Worm (Caenorhabditis elegans) whole organism, mixed stage, embryonic: Measurements from ENCODE around the gene C05G5.2.
A peak's percentile ranks its signal among the peaks of the same experiment; 100 is the strongest.

Experiments
- M03D4.4 ChIP-seq: sonication (generic microtip); optimal IDR thresholded peaks from 2 replicates; lab custom pipeline; 2017; ENCODE audit warnings: mild to moderate bottlenecking, missing genetic modification characterization, missing compliant biosample characterization
- bed-3 ChIP-seq: fragments of 200-800 bp; sonication (Bioruptor generic); optimal IDR thresholded peaks from 3 replicates; lab custom pipeline; 2018; ENCODE audit warnings: mild to moderate bottlenecking, missing genetic modification characterization, moderate library complexity, missing compliant biosample characterization
- blmp-1 ChIP-seq: fragments of 150-350 bp; optimal IDR thresholded peaks from 2 replicates; lab custom pipeline; 2014; ENCODE audit warnings: missing biosample characterization, missing genetic modification characterization
- ceh-39 ChIP-seq: fragments of 150-350 bp; optimal IDR thresholded peaks from 2 replicates; lab custom pipeline; 2014; ENCODE audit warnings: missing biosample characterization, missing genetic modification characterization
- ceh-43 ChIP-seq: fragments of 200-800 bp; sonication (Bioruptor generic); optimal IDR thresholded peaks from 2 replicates; lab custom pipeline; 2018; ENCODE audit warnings: mild to moderate bottlenecking, missing genetic modification characterization, moderate library complexity, missing compliant biosample characterization
- ceh-83 ChIP-seq: fragments of 200-800 bp; sonication (Bioruptor generic); optimal IDR thresholded peaks from 2 replicates; lab custom pipeline; 2018; ENCODE audit warnings: mild to moderate bottlenecking, missing genetic modification characterization, missing compliant biosample characterization
- ces-1 ChIP-seq: fragments of 150-350 bp; optimal IDR thresholded peaks from 2 replicates; lab custom pipeline; 2014; ENCODE audit warnings: missing biosample characterization, missing genetic modification reagents, missing genetic modification characterization
- cnd-1 ChIP-seq: fragments of 200-800 bp; sonication (Bioruptor generic); optimal IDR thresholded peaks from 2 replicates; lab custom pipeline; 2018; ENCODE audit warnings: mild to moderate bottlenecking, missing genetic modification characterization, missing compliant biosample characterization
- elt-3 ChIP-seq: fragments of 150-350 bp; optimal IDR thresholded peaks from 2 replicates; lab custom pipeline; 2014; ENCODE audit warnings: missing biosample characterization, missing genetic modification characterization
- flh-1 ChIP-seq: fragments of 200-800 bp; sonication (Bioruptor generic); optimal IDR thresholded peaks from 2 replicates; lab custom pipeline; 2018; ENCODE audit warnings: mild to moderate bottlenecking, missing genetic modification characterization, moderate library complexity, missing compliant biosample characterization
- ham-2 ChIP-seq: fragments of 200-800 bp; sonication (Bioruptor generic); optimal IDR thresholded peaks from 2 replicates; lab custom pipeline; 2018; ENCODE audit warnings: mild to moderate bottlenecking, missing genetic modification characterization, missing compliant biosample characterization
- hlh-1 ChIP-seq: fragments of 150-350 bp; optimal IDR thresholded peaks from 2 replicates; lab custom pipeline; 2014; ENCODE audit warnings: missing biosample characterization, missing genetic modification reagents, missing genetic modification characterization
- lin-13 ChIP-seq: fragments of 150-350 bp; optimal IDR thresholded peaks from 2 replicates; lab custom pipeline; 2014; ENCODE audit warnings: missing biosample characterization, missing genetic modification characterization
- lsy-2 ChIP-seq: fragments of 150-350 bp; optimal IDR thresholded peaks from 2 replicates; lab custom pipeline; 2014; ENCODE audit warnings: missing biosample characterization, missing genetic modification characterization
- mab-5 ChIP-seq: fragments of 150-350 bp; optimal IDR thresholded peaks from 2 replicates; lab custom pipeline; 2014; ENCODE audit warnings: missing biosample characterization, missing genetic modification characterization
- mep-1 ChIP-seq: fragments of 150-350 bp; optimal IDR thresholded peaks from 2 replicates; lab custom pipeline; 2017; ENCODE audit warnings: missing biosample characterization, missing genetic modification reagents, missing genetic modification characterization, inconsistent platforms
- mls-2 ChIP-seq: sonication (generic microtip); optimal IDR thresholded peaks from 2 replicates; lab custom pipeline; 2016; ENCODE audit warnings: mild to moderate bottlenecking, missing genetic modification characterization, moderate library complexity, missing compliant biosample characterization
- nhr-12 ChIP-seq: fragments of 150-350 bp; optimal IDR thresholded peaks from 2 replicates; lab custom pipeline; 2014; ENCODE audit warnings: missing biosample characterization, missing genetic modification characterization
- nhr-2 ChIP-seq: fragments of 150-350 bp; optimal IDR thresholded peaks from 2 replicates; lab custom pipeline; 2014; ENCODE audit warnings: missing biosample characterization, missing genetic modification characterization
- nhr-237 ChIP-seq: fragments of 150-350 bp; optimal IDR thresholded peaks from 2 replicates; lab custom pipeline; 2014; ENCODE audit warnings: missing biosample characterization, missing genetic modification characterization
- nhr-28 ChIP-seq: fragments of 150-350 bp; optimal IDR thresholded peaks from 2 replicates; lab custom pipeline; 2014; ENCODE audit warnings: missing biosample characterization, missing genetic modification characterization
- pha-4 ChIP-seq: fragments of 150-350 bp; optimal IDR thresholded peaks from 2 replicates; lab custom pipeline; 2018; ENCODE audit warnings: missing biosample characterization, missing genetic modification reagents, missing genetic modification characterization
- sem-2 ChIP-seq: fragments of 200-800 bp; sonication (Bioruptor generic); optimal IDR thresholded peaks from 2 replicates; lab custom pipeline; 2018; ENCODE audit warnings: mild to moderate bottlenecking, missing genetic modification characterization, missing compliant biosample characterization
- snpc-4 ChIP-seq: fragments of 150-350 bp; optimal IDR thresholded peaks from 2 replicates; lab custom pipeline; 2014; ENCODE audit warnings: missing biosample characterization, missing genetic modification characterization
- sptf-1 ChIP-seq: sonication (generic microtip); optimal IDR thresholded peaks from 2 replicates; lab custom pipeline; 2017; ENCODE audit warnings: mild to moderate bottlenecking, missing genetic modification characterization, moderate library complexity, missing compliant biosample characterization
- unc-120 ChIP-seq: sonication (generic microtip); optimal IDR thresholded peaks from 2 replicates; lab custom pipeline; 2017; ENCODE audit warnings: missing genetic modification characterization, missing compliant biosample characterization; ENCODE audit not compliant: poor library complexity, severe bottlenecking
- unc-62 ChIP-seq: fragments of 150-350 bp; optimal IDR thresholded peaks from 2 replicates; lab custom pipeline; 2014; ENCODE audit warnings: missing biosample characterization, missing genetic modification reagents, missing genetic modification characterization
- zip-8 ChIP-seq: fragments of 150-350 bp; optimal IDR thresholded peaks from 2 replicates; lab custom pipeline; 2014; ENCODE audit warnings: missing biosample characterization, missing genetic modification characterization

The C05G5.2 gene

ce11 chrX:14756606-14757005, 9.5 kb downstream of the C05G5.2 start:
- no peak for TF ChIP-seq ces-1 (GFP tag; lab: Kevin White, UChicago)
- TF ChIP-seq sem-2 (GFP tag; lab: Kevin White, UChicago) = no peak
- peak; percentile 38 for TF ChIP-seq M03D4.4
- TF ChIP-seq sptf-1 (tag; lab: Kevin White, UChicago) = peak; percentile 39
- peak; percentile 1 for TF ChIP-seq mls-2 (tag; lab: Kevin White, UChicago)
- TF ChIP-seq nhr-28 = no peak
- TF ChIP-seq, all 35 proteins: peak for 3

DNA sequence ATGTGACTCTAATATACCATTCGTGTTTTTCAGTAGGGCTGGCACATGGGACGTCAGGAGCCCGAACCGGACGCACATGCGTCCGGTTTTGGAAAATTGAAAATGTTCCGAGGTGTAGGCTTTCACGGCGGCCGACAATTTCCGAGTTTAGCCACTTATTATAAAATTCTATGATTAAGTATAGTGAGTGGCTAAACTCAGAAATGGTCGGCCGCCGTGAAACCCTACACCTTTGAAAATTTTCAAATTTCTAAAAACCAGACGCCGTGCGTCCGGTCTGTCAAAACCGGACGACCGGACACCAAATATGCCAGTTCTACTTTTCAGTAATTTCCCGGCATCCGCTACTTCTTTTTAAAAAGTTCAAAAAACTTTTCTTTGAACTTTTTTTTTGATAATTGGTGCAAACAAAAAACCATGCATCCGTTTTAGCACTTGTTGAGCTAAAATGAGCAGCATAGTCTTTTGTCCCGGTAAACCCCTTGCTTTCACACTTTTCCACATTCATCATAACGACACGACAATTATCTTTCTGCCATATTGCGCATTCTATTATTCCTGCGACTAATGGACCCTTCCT, 10.6 kb downstream of the C05G5.2 start:
- no peak for TF ChIP-seq M03D4.4
- TF ChIP-seq unc-62 (GFP tag; lab: Kevin White, UChicago) = no peak
- TF ChIP-seq cnd-1 (tag; lab: Kevin White, UChicago) = no peak
- TF ChIP-seq elt-3 (tag; lab: Kevin White, UChicago) = no peak
- TF ChIP-seq unc-120 (tag; lab: Kevin White, UChicago) = no peak
- no peak for TF ChIP-seq ceh-39
- no peak for TF ChIP-seq lsy-2
- TF ChIP-seq nhr-12 (tag; lab: Kevin White, UChicago) = no peak
- no peak for TF ChIP-seq hlh-1 (tag; lab: Kevin White, UChicago)
- no peak for TF ChIP-seq nhr-28
- no peak for TF ChIP-seq nhr-237 (tag; lab: Kevin White, UChicago)
- TF ChIP-seq bed-3 = no peak

- peak; percentile 59 for TF ChIP-seq zip-8 (tag; lab: Kevin White, UChicago)
- no peak for TF ChIP-seq pha-4 (tag; lab: Kevin White, UChicago)
- peak; percentile 53 for TF ChIP-seq nhr-2 (tag; lab: Kevin White, UChicago)
- TF ChIP-seq blmp-1 (tag; lab: Kevin White, UChicago) = no peak
- no peak for TF ChIP-seq ces-1 (GFP tag; lab: Kevin White, UChicago)
- TF ChIP-seq, all 35 proteins: peak for 2
Measured at ce11 chrX:14759549-14759948, 12.4 kb downstream of the C05G5.2 start.

- TF ChIP-seq sptf-1 (tag; lab: Kevin White, UChicago) = no peak
- no peak for TF ChIP-seq mls-2 (tag; lab: Kevin White, UChicago)
- TF ChIP-seq ces-1 (GFP tag; lab: Kevin White, UChicago) = no peak
- TF ChIP-seq, all 35 proteins: peak for 0
Measured at ce11 chrX:14760166-14760565, 13.1 kb downstream of the C05G5.2 start.

ce11 chrX:14761021-14761420, 13.9 kb downstream of the C05G5.2 start, which contains the start of gene C05G5.5:
Gene C05G5.5 (minus strand): TSS chrX:14761121.
- TF ChIP-seq mls-2 (tag; lab: Kevin White, UChicago) (peak; percentile 2), ham-2 (no peak)

- no peak for TF ChIP-seq mab-5 (tag; lab: Kevin White, UChicago)
- TF ChIP-seq M03D4.4 = no peak
- TF ChIP-seq nhr-2 (tag; lab: Kevin White, UChicago) = no peak
- no peak for TF ChIP-seq ces-1 (GFP tag; lab: Kevin White, UChicago)
- TF ChIP-seq lin-13 (tag; lab: Kevin White, UChicago) = no peak
- no peak for TF ChIP-seq unc-120 (tag; lab: Kevin White, UChicago)
- no peak for TF ChIP-seq mls-2 (tag; lab: Kevin White, UChicago)
- no peak for TF ChIP-seq mep-1 (tag; lab: Kevin White, UChicago)
- no peak for TF ChIP-seq snpc-4 (tag; lab: Kevin White, UChicago)
- TF ChIP-seq ceh-43 (GFP tag; lab: Kevin White, UChicago) = no peak
- no peak for TF ChIP-seq ceh-83 (GFP tag; lab: Kevin White, UChicago)
- TF ChIP-seq sem-2 (GFP tag; lab: Kevin White, UChicago) = no peak
Measured at ce11 chrX:14767813-14768212, 20.7 kb downstream of the C05G5.2 start.

ce11 chrX:14768989-14769388, 21.9 kb downstream of the C05G5.2 start:
- no peak for TF ChIP-seq lsy-2
- TF ChIP-seq sptf-1 (tag; lab: Kevin White, UChicago) = no peak
- no peak for TF ChIP-seq M03D4.4
- no peak for TF ChIP-seq flh-1 (GFP tag; lab: Kevin White, UChicago)
- no peak for TF ChIP-seq mep-1 (tag; lab: Kevin White, UChicago)
